Fruit fly (Drosophila melanogaster): Measurements from ENCODE around the gene Ets96B.

dm6 chr3R:24790036-24790435 is 2.2 kb downstream of the Ets96B start, which contains the start of gene CG13634:
- TF ChIP-seq psq (optimal IDR thresholded peaks at IDR 0.05) (no peak), Myc (optimal IDR thresholded peaks at IDR 0.05) (no peak)
